Fruit fly (Drosophila melanogaster): ENCODE measurements around the gene Itpr.

The Itpr gene

dm6 chr3R:5483488-5484109 lies 33.3 kb upstream of the Itpr start, which contains the start of gene ksr (continued):
- no peak for TF ChIP-seq CG4282 (GFP tag; optimal IDR thresholded peaks at IDR 0.05)
- TF ChIP-seq dm (GFP tag; optimal IDR thresholded peaks at IDR 0.05), result no peak
- TF ChIP-seq cg (GFP tag; optimal IDR thresholded peaks at IDR 0.05), result no peak
- TF ChIP-seq dysf (GFP tag; IDR thresholded peaks at IDR 0.05), result no peak
- no peak for TF ChIP-seq CG11247 (GFP tag; IDR thresholded peaks at IDR 0.05)
- TF ChIP-seq aop (GFP tag; IDR thresholded peaks at IDR 0.05), result no peak
- peak; percentile 29; the same call in 1 of the 2 replicates for TF ChIP-seq Bgb (GFP tag; IDR thresholded peaks at IDR 0.05; ENCODE audit: partially characterized antibody)
- no peak for TF ChIP-seq CG1024 (GFP tag; IDR thresholded peaks at IDR 0.05)
- no peak for TF ChIP-seq Hmx (GFP tag; optimal IDR thresholded peaks at IDR 0.05)
- TF ChIP-seq bab2 (GFP tag; optimal IDR thresholded peaks at IDR 0.05), result no peak
- TF ChIP-seq CG14710 (tag; optimal IDR thresholded peaks at IDR 0.05), result peak; percentile 55
- TF ChIP-seq crp (GFP tag; optimal IDR thresholded peaks at IDR 0.05), result no peak
- TF ChIP-seq emc (GFP tag; optimal IDR thresholded peaks at IDR 0.05), result no peak
- TF ChIP-seq vnd (GFP tag; IDR thresholded peaks at IDR 0.05; ENCODE audit: partially characterized antibody), result no peak
- no peak for TF ChIP-seq run (tag; optimal IDR thresholded peaks at IDR 0.05)
- no peak; the same call in 2 of the 3 replicates for TF ChIP-seq CG17361 (GFP tag; IDR thresholded peaks at IDR 0.05)
- no peak for TF ChIP-seq toy (GFP tag; IDR thresholded peaks at IDR 0.05)
- no peak for TF ChIP-seq CG1233 (GFP tag; optimal IDR thresholded peaks at IDR 0.05)
- no peak for TF ChIP-seq nom (GFP tag; optimal IDR thresholded peaks at IDR 0.05)
- TF ChIP-seq H15 (GFP tag; IDR thresholded peaks at IDR 0.05), result no peak
- no peak for TF ChIP-seq ap (GFP tag; IDR thresholded peaks at IDR 0.05)
- no peak for TF ChIP-seq CkIIα-i1 (GFP tag; IDR thresholded peaks at IDR 0.05)
- TF ChIP-seq amos (GFP tag; IDR thresholded peaks at IDR 0.05; ENCODE audit: partially characterized antibody), result no peak
- no peak for TF ChIP-seq CG6654 (GFP tag; optimal IDR thresholded peaks at IDR 0.05)
- TF ChIP-seq rib (GFP tag; IDR thresholded peaks at IDR 0.05), result no peak
- TF ChIP-seq HLH4C (GFP tag; IDR thresholded peaks at IDR 0.05; ENCODE audit: partially characterized antibody), result peak; percentile 35; the same call in 1 of the 3 replicates
- no peak for TF ChIP-seq prd (optimal IDR thresholded peaks at IDR 0.05)
- peak; percentile 33; the same call in 1 of the 3 replicates for TF ChIP-seq prd (GFP tag; IDR thresholded peaks at IDR 0.05)
- no peak for TF ChIP-seq CG17612 (GFP tag; IDR thresholded peaks at IDR 0.05)
- no peak for TF ChIP-seq BEAF-32 (GFP tag; optimal IDR thresholded peaks at IDR 0.05)
- TF ChIP-seq Hey (tag; optimal IDR thresholded peaks at IDR 0.05), result no peak
- TF ChIP-seq CG10274 (GFP tag; optimal IDR thresholded peaks at IDR 0.05), result no peak
- no peak for TF ChIP-seq Nf-YA (GFP tag; IDR thresholded peaks at IDR 0.05)
- TF ChIP-seq CG7839 (tag; optimal IDR thresholded peaks at IDR 0.05), result no peak
- no peak for TF ChIP-seq Atf3 (GFP tag; optimal IDR thresholded peaks at IDR 0.05)
- no peak for TF ChIP-seq Hr51 (GFP tag; optimal IDR thresholded peaks at IDR 0.05)
- TF ChIP-seq Mes4 (GFP tag; optimal IDR thresholded peaks at IDR 0.05), result no peak
- TF ChIP-seq sug (tag; optimal IDR thresholded peaks at IDR 0.05), result no peak
- TF ChIP-seq CG30020 (tag; optimal IDR thresholded peaks at IDR 0.05), result peak; percentile 70
- peak; percentile 34; the same call in 1 of the 2 replicates for TF ChIP-seq vvl (GFP tag; IDR thresholded peaks at IDR 0.05)
- no peak for TF ChIP-seq gt (GFP tag; IDR thresholded peaks at IDR 0.05)
- no peak for TF ChIP-seq Antp (GFP tag; optimal IDR thresholded peaks at IDR 0.05)
- TF ChIP-seq fd64A (GFP tag; optimal IDR thresholded peaks at IDR 0.05), result no peak
- no peak for TF ChIP-seq tll (GFP tag; optimal IDR thresholded peaks at IDR 0.05)
- TF ChIP-seq CG34224 (GFP tag; IDR thresholded peaks at IDR 0.05; ENCODE audit: partially characterized antibody), result no peak
- no peak for TF ChIP-seq CG4328 (GFP tag; optimal IDR thresholded peaks at IDR 0.05)
- no peak for TF ChIP-seq HmgD (GFP tag; optimal IDR thresholded peaks at IDR 0.05)
- TF ChIP-seq cas (GFP tag; IDR thresholded peaks at IDR 0.05), result no peak
- no peak for TF ChIP-seq Ravus (GFP tag; IDR thresholded peaks at IDR 0.05)
- peak; percentile 43 for TF ChIP-seq phol (tag; optimal IDR thresholded peaks at IDR 0.05)
